Fruit fly (Drosophila melanogaster): ENCODE measurements around the gene CG17195.

CG17195 gene

DNA sequence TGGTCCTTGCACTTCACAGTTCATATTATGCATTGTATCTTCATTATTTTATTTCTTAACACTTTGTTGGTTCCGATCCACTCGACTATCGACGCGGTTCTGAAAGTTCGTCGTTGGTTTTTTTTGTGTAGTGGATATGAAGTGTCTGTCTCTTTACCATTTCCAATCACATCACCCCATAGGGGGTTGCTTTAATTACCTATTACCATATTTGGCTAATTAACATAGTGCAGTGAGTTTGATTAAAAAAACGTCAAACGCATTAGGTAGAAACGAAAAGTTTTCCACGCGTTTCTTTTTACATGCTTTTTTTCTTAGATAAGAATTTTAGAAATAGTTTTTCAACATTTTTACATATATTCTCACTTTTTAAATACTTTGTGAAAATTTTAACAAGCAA, 14.0 kb downstream of the CG17195 start, which contains the start of gene LpR1:
LpR1 (minus strand) TSS at position 101 of the 400 bp plus-strand sequence.
- TF ChIP-seq Smox (GFP tag; optimal IDR thresholded peaks at IDR 0.05) (no peak), Gug (GFP tag; IDR thresholded peaks at IDR 0.05) (no peak), CG8319 (GFP tag; optimal IDR thresholded peaks at IDR 0.05) (no peak), Sox15 (GFP tag; optimal IDR thresholded peaks at IDR 0.05) (no peak), Eip78C (GFP tag) (no peak), Ets21C (GFP tag; optimal IDR thresholded peaks at IDR 0.05) (no peak), CG3032 (tag; optimal IDR thresholded peaks at IDR 0.05) (no peak), CG11902 (GFP tag; optimal IDR thresholded peaks at IDR 0.05) (no peak), salr (GFP tag; optimal IDR thresholded peaks at IDR 0.05) (no peak), Hr4 (GFP tag; optimal IDR thresholded peaks at IDR 0.05) (no peak), ss (GFP tag; optimal IDR thresholded peaks at IDR 0.05) (no peak)

DNA sequence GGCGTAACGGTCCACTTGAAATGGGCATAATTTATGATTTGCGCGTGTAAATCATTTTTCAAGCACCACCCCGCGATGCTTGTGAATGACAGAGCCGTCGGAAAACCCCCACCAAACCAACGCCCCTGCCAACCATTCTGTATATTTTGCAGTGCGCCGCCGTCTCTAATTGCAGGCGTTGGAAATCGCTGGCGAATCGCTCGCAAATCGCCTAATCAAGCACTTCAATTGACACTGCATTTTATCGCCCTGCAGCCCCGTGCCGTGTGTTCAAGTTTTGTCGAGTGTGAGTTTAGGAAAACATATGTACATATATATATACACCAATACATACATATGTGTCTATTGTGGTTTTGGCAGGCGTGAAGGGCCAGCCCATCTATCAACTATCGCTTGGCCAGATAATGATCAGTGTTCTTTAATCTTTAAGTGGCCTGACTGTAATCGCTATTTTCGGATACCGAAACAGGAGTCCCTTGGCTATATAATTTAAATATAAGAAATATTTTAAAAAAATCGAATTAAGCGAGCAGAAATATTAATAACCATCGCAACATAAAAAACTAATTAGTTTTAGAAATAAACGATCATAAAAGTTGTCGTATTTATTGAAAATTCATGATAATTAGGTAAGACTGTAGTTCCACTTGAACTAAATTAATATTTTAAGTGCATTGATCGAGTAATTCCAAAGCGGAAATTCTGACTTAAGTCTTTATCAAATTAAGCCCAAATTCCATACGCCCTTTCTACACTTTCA, 14.8 kb downstream of the CG17195 start:
- TF ChIP-seq acj6 (GFP tag; optimal IDR thresholded peaks at IDR 0.05), result no peak
- TF ChIP-seq vri (GFP tag; optimal IDR thresholded peaks at IDR 0.05), result no peak

DNA sequence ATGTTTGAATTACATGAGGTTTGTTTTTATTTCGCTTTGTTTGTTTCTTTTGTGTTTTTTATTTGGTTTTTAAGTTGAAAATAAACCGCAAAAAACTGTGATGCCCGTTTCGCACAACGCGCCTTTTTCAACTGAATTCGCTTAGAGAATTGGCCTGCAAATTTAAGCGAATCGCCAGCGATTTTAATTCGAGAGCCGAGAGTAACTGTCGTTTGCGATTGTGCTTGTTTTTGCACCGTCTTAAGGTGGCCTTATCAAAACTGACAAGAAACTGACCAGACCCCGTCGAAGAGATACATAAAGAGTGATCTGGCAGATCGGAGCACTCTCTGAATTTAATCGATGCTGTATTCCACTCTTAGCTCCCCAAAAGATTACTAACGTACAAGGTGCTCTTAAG, 16.8 kb downstream of the CG17195 start:
- no peak for TF ChIP-seq net (GFP tag; optimal IDR thresholded peaks at IDR 0.05)
- no peak for TF ChIP-seq Eip93F (GFP tag; optimal IDR thresholded peaks at IDR 0.05)
- TF ChIP-seq Gug (GFP tag; IDR thresholded peaks at IDR 0.05), result no peak
- TF ChIP-seq svp (GFP tag), result peak; percentile 43
- peak; percentile 49 for TF ChIP-seq CG15336 (GFP tag; IDR thresholded peaks at IDR 0.05)
- TF ChIP-seq CG8119 (GFP tag; IDR thresholded peaks at IDR 0.05), result peak; percentile 52; the same call in 2 of the 3 replicates
- no peak for TF ChIP-seq pdm3 (GFP tag; optimal IDR thresholded peaks at IDR 0.05)
- TF ChIP-seq Blimp-1 (GFP tag; optimal IDR thresholded peaks at IDR 0.05), result no peak
- peak in 1 of 2 experiments; percentile 1 for TF ChIP-seq ss (GFP tag; optimal IDR thresholded peaks at IDR 0.05)
- TF ChIP-seq Lpt (GFP tag; optimal IDR thresholded peaks at IDR 0.05), result no peak
- TF ChIP-seq eg (GFP tag; IDR thresholded peaks at IDR 0.05), result peak; percentile 73
- TF ChIP-seq CG6276 (GFP tag; optimal IDR thresholded peaks at IDR 0.05), result peak; percentile 42
- TF ChIP-seq CG6163 (GFP tag; IDR thresholded peaks at IDR 0.05), result peak; percentile 46; the same call in 2 of the 3 replicates
- no peak for TF ChIP-seq Hr39 (GFP tag; optimal IDR thresholded peaks at IDR 0.05)
- TF ChIP-seq CG32006 (GFP tag; optimal IDR thresholded peaks at IDR 0.05), result peak; percentile 17
- no peak for TF ChIP-seq CG6808 (GFP tag; optimal IDR thresholded peaks at IDR 0.05)

DNA sequence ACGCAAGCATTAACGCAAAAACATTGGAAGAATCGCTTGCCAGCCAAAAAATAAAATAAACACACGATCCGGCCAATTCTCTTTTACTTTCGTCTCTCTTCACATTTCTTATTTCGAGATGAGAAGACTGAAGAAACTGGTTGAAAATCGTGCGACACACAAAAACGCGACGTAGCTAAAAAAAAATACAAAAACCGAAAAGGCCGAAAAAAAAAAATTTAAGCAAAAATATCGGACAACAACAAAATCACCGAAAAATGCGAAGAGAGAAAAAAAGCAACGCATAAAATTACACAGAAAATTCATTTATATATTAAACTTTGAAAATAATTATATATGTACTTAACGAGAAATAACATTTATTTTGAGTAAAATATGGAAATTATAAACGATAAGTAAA, 17.6 kb downstream of the CG17195 start:
- TF ChIP-seq CG6276 (GFP tag; optimal IDR thresholded peaks at IDR 0.05) (peak; percentile 50), Eip78C (GFP tag) (peak; percentile 41), Sox14 (GFP tag; optimal IDR thresholded peaks at IDR 0.05) (no peak), CG15336 (GFP tag; IDR thresholded peaks at IDR 0.05) (peak; percentile 36; the same call in 1 of the 2 replicates), net (GFP tag; optimal IDR thresholded peaks at IDR 0.05) (peak; percentile 52), eg (GFP tag; IDR thresholded peaks at IDR 0.05) (peak; percentile 76), CG8119 (GFP tag; IDR thresholded peaks at IDR 0.05) (peak; percentile 49; the same call in 2 of the 3 replicates), CG11294 (GFP tag; IDR thresholded peaks at IDR 0.05) (no peak), achi (GFP tag; optimal IDR thresholded peaks at IDR 0.05) (no peak), CG8632 (GFP tag; optimal IDR thresholded peaks at IDR 0.05) (peak; percentile 60), pdm3 (GFP tag; optimal IDR thresholded peaks at IDR 0.05) (peak; percentile 28), vri (GFP tag; optimal IDR thresholded peaks at IDR 0.05) (peak; percentile 8), acj6 (GFP tag; optimal IDR thresholded peaks at IDR 0.05) (peak; percentile 20), CG34406 (GFP tag; optimal IDR thresholded peaks at IDR 0.05) (peak; percentile 38), CG10669 (GFP tag; optimal IDR thresholded peaks at IDR 0.05) (no peak)

Data from whole organism, prepupa.